Fruit fly (Drosophila melanogaster): ENCODE measurements around the gene Ptp61F.
A peak's percentile ranks its signal among the peaks of the same experiment; 100 is the strongest.

The Ptp61F gene

dm6 chr3L:1464465-1464864 is 10.6 kb downstream of the Ptp61F start (continued):
- TF ChIP-seq Opbp (GFP tag; IDR thresholded peaks at IDR 0.05; ENCODE audit: partially characterized antibody): no peak
- peak; percentile 8 for TF ChIP-seq CG18476 (GFP tag; optimal IDR thresholded peaks at IDR 0.05)
- no peak for TF ChIP-seq Adf1 (GFP tag; IDR thresholded peaks at IDR 0.05)
- TF ChIP-seq CG13424 (tag; optimal IDR thresholded peaks at IDR 0.05): peak; percentile 34
- peak; percentile 25 for TF ChIP-seq CG30403 (GFP tag; optimal IDR thresholded peaks at IDR 0.05)
- TF ChIP-seq CG7357 (GFP tag; IDR thresholded peaks at IDR 0.05): no peak
- TF ChIP-seq fd96Cb (tag; optimal IDR thresholded peaks at IDR 0.05): peak; percentile 35
- TF ChIP-seq Xbp1 (GFP tag; optimal IDR thresholded peaks at IDR 0.05): peak; percentile 52
- TF ChIP-seq CG1529 (GFP tag; optimal IDR thresholded peaks at IDR 0.05): peak; percentile 5
- TF ChIP-seq Hand (GFP tag; optimal IDR thresholded peaks at IDR 0.05): no peak
- TF ChIP-seq CG9876 (GFP tag; optimal IDR thresholded peaks at IDR 0.05): no peak
- no peak for TF ChIP-seq hbn (GFP tag; IDR thresholded peaks at IDR 0.05; ENCODE audit: partially characterized antibody)
- TF ChIP-seq h (optimal IDR thresholded peaks at IDR 0.05): no peak
- TF ChIP-seq Sox102F (GFP tag; optimal IDR thresholded peaks at IDR 0.05): peak; percentile 56
- TF ChIP-seq HLH3B (GFP tag; IDR thresholded peaks at IDR 0.05): no peak
- no peak for TF ChIP-seq Dbx (GFP tag; IDR thresholded peaks at IDR 0.05)
- TF ChIP-seq CG1647 (GFP tag; optimal IDR thresholded peaks at IDR 0.05): peak; percentile 6
- no peak for TF ChIP-seq CG7271 (tag; optimal IDR thresholded peaks at IDR 0.05)
- TF ChIP-seq CG18262 (tag; optimal IDR thresholded peaks at IDR 0.05): peak; percentile 38
- TF ChIP-seq CG17359 (tag; optimal IDR thresholded peaks at IDR 0.05): peak; percentile 44
- peak; percentile 30 for TF ChIP-seq az2 (GFP tag; optimal IDR thresholded peaks at IDR 0.05)
- no peak for TF ChIP-seq kah (GFP tag; optimal IDR thresholded peaks at IDR 0.05)
- peak; percentile 59 for TF ChIP-seq CG32772 (GFP tag; IDR thresholded peaks at IDR 0.05)
- no peak for TF ChIP-seq CG32532 (GFP tag; IDR thresholded peaks at IDR 0.05)
- TF ChIP-seq Hr3 (GFP tag; optimal IDR thresholded peaks at IDR 0.05): peak; percentile 41
- TF ChIP-seq CG10959 (GFP tag; IDR thresholded peaks at IDR 0.05): peak; percentile 39; the same call in 1 of the 2 replicates
- TF ChIP-seq CG5953 (GFP tag; IDR thresholded peaks at IDR 0.05): 0 out of 2 replicates have a peak, but pooled peaks have one; percentile 13
- TF ChIP-seq CG10979 (tag; optimal IDR thresholded peaks at IDR 0.05): peak; percentile 54
- no peak for TF ChIP-seq ac (GFP tag; optimal IDR thresholded peaks at IDR 0.05)
- peak in 1 of 3 experiments; percentile 43 for TF ChIP-seq lola (GFP tag; optimal IDR thresholded peaks at IDR 0.05)
- peak; percentile 38 for TF ChIP-seq phol (tag; optimal IDR thresholded peaks at IDR 0.05)
- TF ChIP-seq Usf (GFP tag; optimal IDR thresholded peaks at IDR 0.05): no peak
- peak; percentile 3 for TF ChIP-seq CG2678 (tag; optimal IDR thresholded peaks at IDR 0.05)
- peak; percentile 45 for TF ChIP-seq Oli (tag; optimal IDR thresholded peaks at IDR 0.05)
- peak; percentile 42 for TF ChIP-seq CG3838 (GFP tag; optimal IDR thresholded peaks at IDR 0.05)
- TF ChIP-seq CG9727 (GFP tag; optimal IDR thresholded peaks at IDR 0.05): peak; percentile 40
- TF ChIP-seq CG8388 (GFP tag; optimal IDR thresholded peaks at IDR 0.05): peak; percentile 15
- TF ChIP-seq Awh (GFP tag; IDR thresholded peaks at IDR 0.05): peak; percentile 43; the same call in 1 of the 2 replicates
- TF ChIP-seq mam (GFP tag; optimal IDR thresholded peaks at IDR 0.05): no peak
- peak; percentile 33; the same call in 1 of the 2 replicates for TF ChIP-seq sens-2 (GFP tag; IDR thresholded peaks at IDR 0.05)
- peak; percentile 6 to 51 for TF ChIP-seq Hr51 (GFP tag; optimal IDR thresholded peaks at IDR 0.05)
- TF ChIP-seq CG13775 (GFP tag; optimal IDR thresholded peaks at IDR 0.05): peak; percentile 26
- peak; percentile 9 for TF ChIP-seq CG9437 (GFP tag; optimal IDR thresholded peaks at IDR 0.05)
- 0 out of 3 replicates have a peak, but pooled peaks have one; percentile 29 for TF ChIP-seq CG11695 (GFP tag; IDR thresholded peaks at IDR 0.05)
- no peak for TF ChIP-seq slou (GFP tag; optimal IDR thresholded peaks at IDR 0.05)
- peak; percentile 86 for TF ChIP-seq sens (GFP tag)
- TF ChIP-seq so (GFP tag; IDR thresholded peaks at IDR 0.05): peak; percentile 30; the same call in 1 of the 3 replicates
- TF ChIP-seq dimm (GFP tag; IDR thresholded peaks at IDR 0.05): no peak
- TF ChIP-seq CG8765 (GFP tag; IDR thresholded peaks at IDR 0.05): peak; percentile 53
- 0 out of 3 replicates have a peak, but pooled peaks have one; percentile 8 for TF ChIP-seq gce (GFP tag; IDR thresholded peaks at IDR 0.05)
- TF ChIP-seq C15 (GFP tag; IDR thresholded peaks at IDR 0.05): no peak

Data from whole organism, embryonic.